In the genomic region with DNA sequence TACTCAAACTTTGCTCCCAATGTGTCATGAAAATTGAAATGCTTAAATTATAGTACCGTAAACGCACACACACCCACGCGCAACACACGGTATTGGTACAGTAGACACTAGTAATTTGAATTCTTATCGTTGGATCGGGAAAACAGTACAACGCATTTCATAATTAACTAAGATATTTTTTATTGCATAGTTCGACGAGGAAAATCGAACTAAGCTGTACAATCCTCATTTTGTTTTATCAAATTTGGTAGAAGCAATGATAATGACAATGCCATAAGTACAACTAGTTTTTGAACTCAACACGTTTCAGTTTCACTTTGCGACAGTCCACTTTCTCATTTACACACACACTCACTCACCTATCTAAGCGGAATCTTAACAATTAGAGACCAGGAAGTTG, we compare ENCODE assay signal across 1 fruit fly cellular context.
TF ChIP-seq lines count a peak whose summit lies in the region.

No protein-coding gene starts in this region.

TF ChIP-seq in whole organism, embryonic, 481 proteins besides CTCF, POLR2A, EP300 and RAD21 (continued from another document and continues in another):
- TF ChIP-seq CG6175 (GFP tag; IDR thresholded peaks at IDR 0.05; lab: Robert Waterston, UW), result no peak
- no peak for TF ChIP-seq CG1832 (GFP tag; optimal IDR thresholded peaks at IDR 0.05; lab: Kevin White, UChicago)
- peak; percentile 15 for TF ChIP-seq btn (GFP tag; optimal IDR thresholded peaks at IDR 0.05; lab: Kevin White, UChicago)
- TF ChIP-seq CG33213 (GFP tag; optimal IDR thresholded peaks at IDR 0.05; lab: Kevin White, UChicago), result peak; percentile 9
- TF ChIP-seq CG14050 (GFP tag; IDR thresholded peaks at IDR 0.05; lab: Robert Waterston, UW), result no peak
- TF ChIP-seq CG18619 (GFP tag; optimal IDR thresholded peaks at IDR 0.05; lab: Kevin White, UChicago), result peak; percentile 63
- TF ChIP-seq CG17912 (GFP tag; optimal IDR thresholded peaks at IDR 0.05; lab: Kevin White, UChicago), result no peak
- no peak for TF ChIP-seq Dref (GFP tag; IDR thresholded peaks at IDR 0.05; lab: Robert Waterston, UW)
- no peak for TF ChIP-seq Myb (GFP tag; optimal IDR thresholded peaks at IDR 0.05; lab: Kevin White, UChicago)
- TF ChIP-seq Sin3A (optimal IDR thresholded peaks at IDR 0.05; lab: Kevin White, UChicago), result no peak
- TF ChIP-seq dysf (GFP tag; IDR thresholded peaks at IDR 0.05; lab: Robert Waterston, UW), result peak; percentile 76; the same call in 1 of the 3 replicates
- peak; percentile 72 for TF ChIP-seq caup (GFP tag; optimal IDR thresholded peaks at IDR 0.05; lab: Kevin White, UChicago; ENCODE audit: severe bottlenecking)
- TF ChIP-seq ham (GFP tag; IDR thresholded peaks at IDR 0.05; lab: Robert Waterston, UW), result no peak
- TF ChIP-seq Pdp1 (GFP tag; optimal IDR thresholded peaks at IDR 0.05; lab: Kevin White, UChicago), result peak; percentile 74 to 75
- TF ChIP-seq CG32767 (GFP tag; IDR thresholded peaks at IDR 0.05; lab: Robert Waterston, UW), result peak; percentile 50; the same call in 1 of the 2 replicates
- TF ChIP-seq Rx (GFP tag; IDR thresholded peaks at IDR 0.05; lab: Robert Waterston, UW), result no peak
- peak; percentile 48; the same call in 1 of the 2 replicates for TF ChIP-seq esg (GFP tag; conservative IDR thresholded peaks at IDR 0.05; lab: Robert Waterston, UW)
- no peak for TF ChIP-seq CG11696 (GFP tag; IDR thresholded peaks at IDR 0.05; lab: Robert Waterston, UW)
- TF ChIP-seq peb (GFP tag; IDR thresholded peaks at IDR 0.05; lab: Robert Waterston, UW), result 0 out of 2 replicates have a peak, but pooled peaks have one; percentile 21
- TF ChIP-seq CG6254 (GFP tag; optimal IDR thresholded peaks at IDR 0.05; lab: Kevin White, UChicago), result no peak
- TF ChIP-seq zen (tag; optimal IDR thresholded peaks at IDR 0.05; lab: Kevin White, UChicago), result peak; percentile 2
- TF ChIP-seq knrl (GFP tag; IDR thresholded peaks at IDR 0.05; lab: Robert Waterston, UW; ENCODE audit: partially characterized antibody), result no peak
- TF ChIP-seq croc (GFP tag; conservative IDR thresholded peaks at IDR 0.05; lab: Robert Waterston, UW), result peak; percentile 38; the same call in 1 of the 3 replicates
- peak; percentile 21 for TF ChIP-seq disco-r (GFP tag; optimal IDR thresholded peaks at IDR 0.05; lab: Kevin White, UChicago)
- TF ChIP-seq Hr78 (GFP tag; optimal IDR thresholded peaks at IDR 0.05; lab: Kevin White, UChicago), result peak in 1 of 2 experiments; percentile 41
- no peak for TF ChIP-seq CG2116 (GFP tag; optimal IDR thresholded peaks at IDR 0.05; lab: Kevin White, UChicago)
- no peak for TF ChIP-seq dan (GFP tag; IDR thresholded peaks at IDR 0.05; lab: Robert Waterston, UW)
- 0 out of 2 replicates have a peak, but pooled peaks have one; percentile 36 for TF ChIP-seq wdn (GFP tag; IDR thresholded peaks at IDR 0.05; lab: Robert Waterston, UW)
- no peak for TF ChIP-seq Vsx1 (GFP tag; optimal IDR thresholded peaks at IDR 0.05; lab: Kevin White, UChicago)
- TF ChIP-seq ci (GFP tag; IDR thresholded peaks at IDR 0.05; lab: Robert Waterston, UW), result 0 out of 3 replicates have a peak, but pooled peaks have one; percentile 15
- peak; percentile 42 for TF ChIP-seq shn (GFP tag; optimal IDR thresholded peaks at IDR 0.05; lab: Kevin White, UChicago)
- no peak for TF ChIP-seq CG42726 (GFP tag; IDR thresholded peaks at IDR 0.05; lab: Robert Waterston, UW; ENCODE audit: partially characterized antibody)
- no peak for TF ChIP-seq gfzf (GFP tag; optimal IDR thresholded peaks at IDR 0.05; lab: Kevin White, UChicago)
- peak; percentile 30 for TF ChIP-seq CG10654 (GFP tag; optimal IDR thresholded peaks at IDR 0.05; lab: Kevin White, UChicago)
- TF ChIP-seq otp (GFP tag; IDR thresholded peaks at IDR 0.05; lab: Robert Waterston, UW), result no peak
- peak; percentile 43 for TF ChIP-seq Bteb2 (GFP tag; optimal IDR thresholded peaks at IDR 0.05; lab: Kevin White, UChicago)
- TF ChIP-seq sens (GFP tag; lab: Kevin White, UChicago), result peak; percentile 90
- peak; percentile 45 for TF ChIP-seq cato (GFP tag; optimal IDR thresholded peaks at IDR 0.05; lab: Kevin White, UChicago; ENCODE audit: borderline replicate concordance)
- TF ChIP-seq CG12299 (tag; optimal IDR thresholded peaks at IDR 0.05; lab: Kevin White, UChicago), result peak; percentile 49
- peak; percentile 65; the same call in 1 of the 2 replicates for TF ChIP-seq Atf6 (GFP tag; IDR thresholded peaks at IDR 0.05; lab: Robert Waterston, UW)
- TF ChIP-seq usp (GFP tag; optimal IDR thresholded peaks at IDR 0.05; lab: Kevin White, UChicago), result no peak
- no peak for TF ChIP-seq CG4360 (GFP tag; IDR thresholded peaks at IDR 0.05; lab: Robert Waterston, UW)
- TF ChIP-seq ap (GFP tag; IDR thresholded peaks at IDR 0.05; lab: Robert Waterston, UW), result peak; percentile 19; the same call in 1 of the 2 replicates
- TF ChIP-seq chinmo (GFP tag; IDR thresholded peaks at IDR 0.05; lab: Robert Waterston, UW; ENCODE audit: partially characterized antibody), result no peak
- TF ChIP-seq Rfx (GFP tag; IDR thresholded peaks at IDR 0.05; lab: Robert Waterston, UW), result 0 out of 2 replicates have a peak, but pooled peaks have one; percentile 69
- TF ChIP-seq trh (GFP tag; optimal IDR thresholded peaks at IDR 0.05; lab: Kevin White, UChicago), result no peak
- TF ChIP-seq Awh (GFP tag; IDR thresholded peaks at IDR 0.05; lab: Robert Waterston, UW), result no peak
- TF ChIP-seq dimm (GFP tag; IDR thresholded peaks at IDR 0.05; lab: Robert Waterston, UW), result no peak
- no peak for TF ChIP-seq psq (GFP tag; optimal IDR thresholded peaks at IDR 0.05; lab: Kevin White, UChicago)
- no peak; the same call in 2 of the 3 replicates for TF ChIP-seq Optix (GFP tag; IDR thresholded peaks at IDR 0.05; lab: Robert Waterston, UW)
- TF ChIP-seq CG33557 (GFP tag; optimal IDR thresholded peaks at IDR 0.05; lab: Kevin White, UChicago), result peak; percentile 61
- peak; percentile 61 for TF ChIP-seq CG12071 (GFP tag; optimal IDR thresholded peaks at IDR 0.05; lab: Kevin White, UChicago)
- TF ChIP-seq hbn (GFP tag; IDR thresholded peaks at IDR 0.05; lab: Robert Waterston, UW; ENCODE audit: partially characterized antibody), result no peak
- peak; percentile 74 for TF ChIP-seq unpg (GFP tag; optimal IDR thresholded peaks at IDR 0.05; lab: Kevin White, UChicago)
- TF ChIP-seq stwl (tag; optimal IDR thresholded peaks at IDR 0.05; lab: Kevin White, UChicago), result no peak
- TF ChIP-seq Ptx1 (GFP tag; IDR thresholded peaks at IDR 0.05; lab: Robert Waterston, UW), result peak; percentile 63
- TF ChIP-seq CG7372 (GFP tag; IDR thresholded peaks at IDR 0.05; lab: Robert Waterston, UW), result no peak; the same call in none of the 2 replicates
- TF ChIP-seq Usf (GFP tag; optimal IDR thresholded peaks at IDR 0.05; lab: Kevin White, UChicago), result peak; percentile 0
- no peak for TF ChIP-seq Ets97D (GFP tag; optimal IDR thresholded peaks at IDR 0.05; lab: Kevin White, UChicago)
- TF ChIP-seq CG5953 (GFP tag; IDR thresholded peaks at IDR 0.05; lab: Robert Waterston, UW), result no peak
- peak; percentile 63 for TF ChIP-seq pnt (GFP tag; optimal IDR thresholded peaks at IDR 0.05; lab: Kevin White, UChicago)
- TF ChIP-seq cg (GFP tag; optimal IDR thresholded peaks at IDR 0.05; lab: Kevin White, UChicago), result peak; percentile 78
- peak; percentile 29 for TF ChIP-seq CG17568 (GFP tag; optimal IDR thresholded peaks at IDR 0.05; lab: Kevin White, UChicago)
- TF ChIP-seq rib (GFP tag; IDR thresholded peaks at IDR 0.05; lab: Robert Waterston, UW), result 0 out of 2 replicates have a peak, but pooled peaks have one; percentile 38
- TF ChIP-seq CG4820 (GFP tag; optimal IDR thresholded peaks at IDR 0.05; lab: Kevin White, UChicago), result peak; percentile 27
- TF ChIP-seq CG6683 (GFP tag; optimal IDR thresholded peaks at IDR 0.05; lab: Kevin White, UChicago), result peak; percentile 28
- TF ChIP-seq Stat92E (GFP tag; optimal IDR thresholded peaks at IDR 0.05; lab: Kevin White, UChicago), result no peak
- no peak for TF ChIP-seq Bdp1 (GFP tag; optimal IDR thresholded peaks at IDR 0.05; lab: Kevin White, UChicago)
- TF ChIP-seq klu (GFP tag; IDR thresholded peaks at IDR 0.05; lab: Robert Waterston, UW), result 0 out of 2 replicates have a peak, but pooled peaks have one; percentile 25
- peak; percentile 58 for TF ChIP-seq HLH54F (GFP tag; optimal IDR thresholded peaks at IDR 0.05; lab: Kevin White, UChicago)
- TF ChIP-seq CG1792 (GFP tag; optimal IDR thresholded peaks at IDR 0.05; lab: Kevin White, UChicago), result peak; percentile 43
- no peak for TF ChIP-seq CG4617 (GFP tag; optimal IDR thresholded peaks at IDR 0.05; lab: Kevin White, UChicago; ENCODE audit: borderline replicate concordance)
- 0 out of 3 replicates have a peak, but pooled peaks have one; percentile 25 for TF ChIP-seq CG2199 (GFP tag; IDR thresholded peaks at IDR 0.05; lab: Robert Waterston, UW)
- no peak for TF ChIP-seq Doc3 (GFP tag; IDR thresholded peaks at IDR 0.05; lab: Robert Waterston, UW; ENCODE audit: partially characterized antibody)
- TF ChIP-seq unc-4 (GFP tag; IDR thresholded peaks at IDR 0.05; lab: Robert Waterston, UW; ENCODE audit: partially characterized antibody), result no peak
- peak; percentile 41 for TF ChIP-seq MTF-1 (GFP tag; optimal IDR thresholded peaks at IDR 0.05; lab: Kevin White, UChicago; ENCODE audit: borderline replicate concordance)
- TF ChIP-seq grau (tag; optimal IDR thresholded peaks at IDR 0.05; lab: Kevin White, UChicago), result peak; percentile 99
- TF ChIP-seq CG7745 (tag; optimal IDR thresholded peaks at IDR 0.05; lab: Kevin White, UChicago), result no peak
- no peak for TF ChIP-seq CG30431 (GFP tag; optimal IDR thresholded peaks at IDR 0.05; lab: Kevin White, UChicago)
- TF ChIP-seq CG9609 (GFP tag; optimal IDR thresholded peaks at IDR 0.05; lab: Kevin White, UChicago), result peak; percentile 50
- peak; percentile 52 for TF ChIP-seq p53 (GFP tag; optimal IDR thresholded peaks at IDR 0.05; lab: Kevin White, UChicago)
- no peak for TF ChIP-seq TFAM (GFP tag; optimal IDR thresholded peaks at IDR 0.05; lab: Kevin White, UChicago)
- no peak for TF ChIP-seq YL-1 (GFP tag; optimal IDR thresholded peaks at IDR 0.05; lab: Kevin White, UChicago)
- TF ChIP-seq scrt (GFP tag; optimal IDR thresholded peaks at IDR 0.05; lab: Kevin White, UChicago), result no peak
- no peak for TF ChIP-seq Scr (GFP tag; IDR thresholded peaks at IDR 0.05; lab: Robert Waterston, UW; ENCODE audit: partially characterized antibody)
- peak; percentile 36; the same call in 1 of the 3 replicates for TF ChIP-seq CG34422 (GFP tag; IDR thresholded peaks at IDR 0.05; lab: Robert Waterston, UW)
- peak; percentile 61 for TF ChIP-seq bab2 (GFP tag; optimal IDR thresholded peaks at IDR 0.05; lab: Kevin White, UChicago)
- TF ChIP-seq CG10147 (GFP tag; optimal IDR thresholded peaks at IDR 0.05; lab: Kevin White, UChicago), result peak; percentile 60
- peak; percentile 1 for TF ChIP-seq CG18476 (GFP tag; optimal IDR thresholded peaks at IDR 0.05; lab: Kevin White, UChicago)
- TF ChIP-seq hth (optimal IDR thresholded peaks at IDR 0.05; lab: Kevin White, UChicago), result no peak
- peak; percentile 28 for TF ChIP-seq CG2202 (tag; optimal IDR thresholded peaks at IDR 0.05; lab: Kevin White, UChicago)
- peak; percentile 34 for TF ChIP-seq bcd (GFP tag; optimal IDR thresholded peaks at IDR 0.05; lab: Kevin White, UChicago)
- TF ChIP-seq CG7839 (tag; optimal IDR thresholded peaks at IDR 0.05; lab: Kevin White, UChicago), result peak; percentile 78
- TF ChIP-seq crol (GFP tag; IDR thresholded peaks at IDR 0.05; lab: Robert Waterston, UW), result no peak
- peak; percentile 73 for TF ChIP-seq Nf-YC (tag; optimal IDR thresholded peaks at IDR 0.05; lab: Kevin White, UChicago)
- TF ChIP-seq Sox102F (GFP tag; optimal IDR thresholded peaks at IDR 0.05; lab: Kevin White, UChicago), result no peak
- peak; percentile 40 for TF ChIP-seq Hand (GFP tag; optimal IDR thresholded peaks at IDR 0.05; lab: Kevin White, UChicago)
- peak; percentile 6 for TF ChIP-seq CG17186 (GFP tag; optimal IDR thresholded peaks at IDR 0.05; lab: Kevin White, UChicago)
- TF ChIP-seq CG9215 (GFP tag; IDR thresholded peaks at IDR 0.05; lab: Robert Waterston, UW), result no peak; the same call in 1 of the 2 replicates
- peak; percentile 65 for TF ChIP-seq Six4 (GFP tag; optimal IDR thresholded peaks at IDR 0.05; lab: Kevin White, UChicago)
- TF ChIP-seq Asciz (GFP tag; optimal IDR thresholded peaks at IDR 0.05; lab: Kevin White, UChicago), result peak; percentile 65
- no peak for TF ChIP-seq sens-2 (GFP tag; IDR thresholded peaks at IDR 0.05; lab: Robert Waterston, UW)
- TF ChIP-seq fd3F (GFP tag; optimal IDR thresholded peaks at IDR 0.05; lab: Kevin White, UChicago), result peak; percentile 64
- peak in 1 of 2 experiments; percentile 73 for TF ChIP-seq bsh (GFP tag; optimal IDR thresholded peaks at IDR 0.05; lab: Kevin White, UChicago)
- peak; percentile 62 for TF ChIP-seq CG12391 (tag; optimal IDR thresholded peaks at IDR 0.05; lab: Kevin White, UChicago)
- peak; percentile 29 for TF ChIP-seq CG4854 (GFP tag; optimal IDR thresholded peaks at IDR 0.05; lab: Kevin White, UChicago)
- TF ChIP-seq nom (GFP tag; optimal IDR thresholded peaks at IDR 0.05; lab: Kevin White, UChicago), result no peak
- TF ChIP-seq bowl (GFP tag; IDR thresholded peaks at IDR 0.05; lab: Robert Waterston, UW), result no peak
- no peak for TF ChIP-seq ro (GFP tag; IDR thresholded peaks at IDR 0.05; lab: Robert Waterston, UW)
- peak; percentile 33 for TF ChIP-seq NK7.1 (GFP tag; optimal IDR thresholded peaks at IDR 0.05; lab: Kevin White, UChicago)
- no peak for TF ChIP-seq CG13287 (GFP tag; IDR thresholded peaks at IDR 0.05; lab: Robert Waterston, UW; ENCODE audit: partially characterized antibody)
- no peak for TF ChIP-seq slou (GFP tag; optimal IDR thresholded peaks at IDR 0.05; lab: Kevin White, UChicago)
- peak; percentile 4 for TF ChIP-seq NC2α (GFP tag; optimal IDR thresholded peaks at IDR 0.05; lab: Kevin White, UChicago)
- TF ChIP-seq jigr1 (GFP tag; IDR thresholded peaks at IDR 0.05; lab: Robert Waterston, UW), result no peak
- no peak for TF ChIP-seq CG34376 (GFP tag; optimal IDR thresholded peaks at IDR 0.05; lab: Kevin White, UChicago)
- no peak for TF ChIP-seq bigmax (GFP tag; optimal IDR thresholded peaks at IDR 0.05; lab: Kevin White, UChicago)
- no peak for TF ChIP-seq eve (GFP tag; optimal IDR thresholded peaks at IDR 0.05; lab: Kevin White, UChicago)
- TF ChIP-seq CG30403 (GFP tag; optimal IDR thresholded peaks at IDR 0.05; lab: Kevin White, UChicago), result peak; percentile 71
- no peak for TF ChIP-seq CG32772 (GFP tag; IDR thresholded peaks at IDR 0.05; lab: Robert Waterston, UW)
- peak; percentile 59 for TF ChIP-seq CG11247 (GFP tag; IDR thresholded peaks at IDR 0.05; lab: Robert Waterston, UW)
- no peak for TF ChIP-seq ara (GFP tag; IDR thresholded peaks at IDR 0.05; lab: Robert Waterston, UW)
- TF ChIP-seq kah (GFP tag; optimal IDR thresholded peaks at IDR 0.05; lab: Kevin White, UChicago), result peak; percentile 16
- peak; percentile 63 for TF ChIP-seq CG9727 (GFP tag; optimal IDR thresholded peaks at IDR 0.05; lab: Kevin White, UChicago)
- no peak for TF ChIP-seq luna (GFP tag; optimal IDR thresholded peaks at IDR 0.05; lab: Kevin White, UChicago)
